Worm (Caenorhabditis elegans) whole organism, L2 larva: ENCODE results near the gene atz-1.

Experiments used
- C34F6.9 ChIP-seq: fragments of 150-350 bp; optimal IDR thresholded peaks from 2 replicates; lab custom pipeline; 2014; ENCODE audit warnings: missing biosample characterization, missing genetic modification characterization
- F13H6.1 ChIP-seq: sonication (generic microtip); optimal IDR thresholded peaks from 2 replicates; lab custom pipeline; 2016; ENCODE audit warnings: missing genetic modification characterization, missing compliant biosample characterization
- Y55F3AM.14 ChIP-seq: fragments of 200-800 bp; sonication (Bioruptor generic); optimal IDR thresholded peaks from 2 replicates; lab custom pipeline; 2018; ENCODE audit warnings: mild to moderate bottlenecking, missing genetic modification characterization, missing compliant biosample characterization
- ZK546.5 ChIP-seq: sonication (generic microtip); optimal IDR thresholded peaks from 2 replicates; lab custom pipeline; 2017; ENCODE audit warnings: missing biosample characterization, missing genetic modification characterization
- alr-1 ChIP-seq: fragments of 150-350 bp; optimal IDR thresholded peaks from 2 replicates; lab custom pipeline; 2014; ENCODE audit warnings: missing biosample characterization, missing genetic modification characterization
- aly-2 ChIP-seq: fragments of 150-350 bp; optimal IDR thresholded peaks from 2 replicates; lab custom pipeline; 2014; ENCODE audit warnings: missing biosample characterization, missing genetic modification characterization
- ama-1 ChIP-seq: fragments of 150-350 bp; optimal IDR thresholded peaks from 2 replicates; lab custom pipeline; 2018; ENCODE audit warnings: inconsistent platforms
- crh-2 ChIP-seq: sonication (generic microtip); optimal IDR thresholded peaks from 2 replicates; lab custom pipeline; 2017; ENCODE audit warnings: missing biosample characterization, missing genetic modification characterization
- dmd-4 ChIP-seq: sonication (generic microtip); optimal IDR thresholded peaks from 2 replicates; lab custom pipeline; 2017; ENCODE audit warnings: missing biosample characterization, missing genetic modification characterization
- elt-1 ChIP-seq: fragments of 150-350 bp; optimal IDR thresholded peaks from 2 replicates; lab custom pipeline; 2014; ENCODE audit warnings: missing biosample characterization, missing genetic modification characterization
- elt-3 ChIP-seq: sonication (generic microtip); optimal IDR thresholded peaks from 2 replicates; lab custom pipeline; 2017; ENCODE audit warnings: missing biosample characterization, missing genetic modification characterization
- fos-1 ChIP-seq: fragments of 150-350 bp; optimal IDR thresholded peaks from 2 replicates; lab custom pipeline; 2014; ENCODE audit warnings: missing biosample characterization, missing genetic modification characterization
- lin-11 ChIP-seq: fragments of 150-350 bp; sonication (generic microtip); optimal IDR thresholded peaks from 2 replicates; lab custom pipeline; 2014; ENCODE audit warnings: missing biosample characterization, missing genetic modification characterization, inconsistent platforms, mixed read lengths
- lin-13 ChIP-seq: fragments of 150-350 bp; optimal IDR thresholded peaks from 2 replicates; lab custom pipeline; 2014; ENCODE audit warnings: missing biosample characterization, missing genetic modification reagents, missing genetic modification characterization
- lin-39 ChIP-seq: fragments of 150-350 bp; optimal IDR thresholded peaks from 2 replicates; lab custom pipeline; 2014; ENCODE audit warnings: missing biosample characterization, missing genetic modification reagents, missing genetic modification characterization
- lsy-2 ChIP-seq, 2 experiments: fragments of 150-350 bp in 1 of 2; sonication (generic microtip) in 1 of 2; optimal IDR thresholded peaks; 2 replicates each; lab custom pipeline; 2014 to 2017; ENCODE audit warnings: missing biosample characterization in 2 of 2, missing genetic modification characterization in 2 of 2
- mab-5 ChIP-seq: fragments of 150-350 bp; optimal IDR thresholded peaks from 2 replicates; lab custom pipeline; 2014; ENCODE audit warnings: missing biosample characterization, missing genetic modification characterization
- mbf-1 ChIP-seq: sonication (generic microtip); optimal IDR thresholded peaks from 2 replicates; lab custom pipeline; 2017; ENCODE audit warnings: missing biosample characterization, missing genetic modification characterization
- mdl-1 ChIP-seq, 2 experiments: fragments of 150-350 bp in 1 of 2; sonication (generic microtip) in 1 of 2; optimal IDR thresholded peaks; 2 replicates each; lab custom pipeline; 2017; ENCODE audit warnings: missing biosample characterization in 2 of 2, missing genetic modification characterization in 2 of 2
- nhr-10 ChIP-seq: sonication (generic microtip); optimal IDR thresholded peaks from 2 replicates; lab custom pipeline; 2017; ENCODE audit warnings: missing biosample characterization, missing genetic modification characterization
- nhr-11 ChIP-seq: fragments of 150-350 bp; optimal IDR thresholded peaks from 2 replicates; lab custom pipeline; 2014; ENCODE audit warnings: missing biosample characterization, missing genetic modification characterization
- nhr-21 ChIP-seq: fragments of 150-350 bp; optimal IDR thresholded peaks from 2 replicates; lab custom pipeline; 2014; ENCODE audit warnings: missing biosample characterization, missing genetic modification characterization
- nhr-237 ChIP-seq: fragments of 150-350 bp; optimal IDR thresholded peaks from 2 replicates; lab custom pipeline; 2014; ENCODE audit warnings: missing biosample characterization, missing genetic modification characterization
- nhr-25 ChIP-seq: fragments of 150-350 bp; sonication (generic microtip); optimal IDR thresholded peaks from 3 replicates; lab custom pipeline; 2014; ENCODE audit warnings: missing biosample characterization, missing genetic modification characterization
- nhr-6 ChIP-seq: fragments of 150-350 bp; optimal IDR thresholded peaks from 2 replicates; lab custom pipeline; 2014; ENCODE audit warnings: missing biosample characterization, missing genetic modification characterization
- nhr-77 ChIP-seq: fragments of 150-350 bp; optimal IDR thresholded peaks from 2 replicates; lab custom pipeline; 2014; ENCODE audit warnings: missing biosample characterization, missing genetic modification characterization
- peb-1 ChIP-seq: fragments of 150-350 bp; optimal IDR thresholded peaks from 2 replicates; lab custom pipeline; 2014; ENCODE audit warnings: missing biosample characterization, missing genetic modification characterization
- sem-4 ChIP-seq: fragments of 150-350 bp; optimal IDR thresholded peaks from 2 replicates; lab custom pipeline; 2014; ENCODE audit warnings: missing biosample characterization, missing genetic modification reagents, missing genetic modification characterization
- skn-1 ChIP-seq: sonication (generic microtip); optimal IDR thresholded peaks from 2 replicates; lab custom pipeline; 2017; ENCODE audit warnings: missing biosample characterization, missing genetic modification characterization
- sma-9 ChIP-seq, 2 experiments: fragments of 150-350 bp in 1 of 2; sonication (generic microtip) in 1 of 2; optimal IDR thresholded peaks; 2 replicates each; lab custom pipeline; 2014 to 2016; ENCODE audit warnings: missing genetic modification characterization in 2 of 2, mild to moderate bottlenecking in 1 of 2, missing biosample characterization in 1 of 2, missing compliant biosample characterization in 1 of 2, missing genetic modification reagents in 1 of 2, moderate library complexity in 1 of 2
- snpc-4 ChIP-seq: fragments of 150-350 bp; optimal IDR thresholded peaks from 2 replicates; lab custom pipeline; 2014; ENCODE audit warnings: missing biosample characterization, missing genetic modification characterization
- unc-39 ChIP-seq: fragments of 150-350 bp; optimal IDR thresholded peaks from 2 replicates; lab custom pipeline; 2014; ENCODE audit warnings: missing biosample characterization, missing genetic modification characterization
- unc-62 ChIP-seq: fragments of 150-350 bp; optimal IDR thresholded peaks from 2 replicates; lab custom pipeline; 2014; ENCODE audit warnings: missing biosample characterization, missing genetic modification reagents, missing genetic modification characterization
- ztf-1 ChIP-seq: fragments of 200-800 bp; sonication (Bioruptor generic); conservative IDR thresholded peaks from 2 replicates; pipeline ENCODE4 v1.3.6; 2022; ENCODE audit warnings: missing genetic modification characterization, missing compliant biosample characterization
- ztf-11 ChIP-seq: sonication (generic microtip); optimal IDR thresholded peaks from 2 replicates; lab custom pipeline; 2017; ENCODE audit warnings: missing biosample characterization, missing genetic modification characterization

The atz-1 gene

ce11 chrIV:12376021-12376420, at the start of gene atz-1:
atz-1 (minus strand) TSS chrIV:12376121.
- TF ChIP-seq aly-2 (tag; lab: Kevin White, UChicago) (no peak), lin-13 (GFP tag; lab: Kevin White, UChicago) (no peak), ztf-1 (GFP tag; lab: Robert Waterston, UW) (no peak), mab-5 (tag; lab: Kevin White, UChicago) (no peak), nhr-11 (no peak), lin-11 (tag; lab: Kevin White, UChicago) (no peak), nhr-6 (tag; lab: Kevin White, UChicago) (no peak), sma-9 (GFP tag; optimal IDR thresholded peaks at IDR 0.05; lab: Kevin White, UChicago) (no peak), sma-9 (tag; optimal IDR thresholded peaks at IDR 0.05; lab: Kevin White, UChicago) (no peak), nhr-21 (tag; lab: Kevin White, UChicago) (no peak), ztf-11 (tag; lab: Kevin White, UChicago) (no peak), dmd-4 (tag; lab: Kevin White, UChicago) (no peak), alr-1 (tag; lab: Kevin White, UChicago) (no peak)

ce11 chrIV:12425595-12425994, 49.7 kb upstream of the atz-1 start:
- peak; percentile 26 for TF ChIP-seq mab-5 (tag; lab: Kevin White, UChicago)
- peak; percentile 9 for TF ChIP-seq C34F6.9 (tag; lab: Kevin White, UChicago)
- TF ChIP-seq mdl-1 (tag; optimal IDR thresholded peaks at IDR 0.05; lab: Kevin White, UChicago): peak in 1 of 2 experiments; percentile 59
- peak; percentile 44 for TF ChIP-seq unc-62 (GFP tag; lab: Kevin White, UChicago)
- TF ChIP-seq lsy-2 (tag; optimal IDR thresholded peaks at IDR 0.05; lab: Kevin White, UChicago): peak in 1 of 2 experiments; percentile 5
- TF ChIP-seq sem-4 (tag; lab: Kevin White, UChicago): no peak
- no peak for TF ChIP-seq alr-1 (tag; lab: Kevin White, UChicago)
- TF ChIP-seq nhr-77: no peak
- TF ChIP-seq ama-1 (lab: Kevin White, UChicago): no peak
- no peak for TF ChIP-seq elt-1 (tag; lab: Kevin White, UChicago)
- TF ChIP-seq peb-1: no peak
- TF ChIP-seq, all 48 proteins: peak for 5

ce11 chrIV:12420455-12420854, 44.5 kb upstream of the atz-1 start, which contains the start of gene ugt-65:
ugt-65 (plus strand) TSS chrIV:12420683.
- no peak for TF ChIP-seq elt-1 (tag; lab: Kevin White, UChicago)
- TF ChIP-seq nhr-21 (tag; lab: Kevin White, UChicago): no peak
- TF ChIP-seq crh-2: peak; percentile 15
- TF ChIP-seq nhr-237 (tag; lab: Kevin White, UChicago): no peak
- peak; percentile 86 for TF ChIP-seq sma-9 (GFP tag; optimal IDR thresholded peaks at IDR 0.05; lab: Kevin White, UChicago)
- no peak for TF ChIP-seq sma-9 (tag; optimal IDR thresholded peaks at IDR 0.05; lab: Kevin White, UChicago)
- TF ChIP-seq lin-39 (tag; lab: Kevin White, UChicago): no peak
- no peak for TF ChIP-seq Y55F3AM.14 (GFP tag; lab: Kevin White, UChicago)
- TF ChIP-seq alr-1 (tag; lab: Kevin White, UChicago): no peak
- TF ChIP-seq elt-3 (tag; lab: Kevin White, UChicago): no peak
- peak; percentile 71 for TF ChIP-seq fos-1 (tag; lab: Kevin White, UChicago)
- no peak for TF ChIP-seq mbf-1 (tag; lab: Kevin White, UChicago)
- TF ChIP-seq mab-5 (tag; lab: Kevin White, UChicago): no peak
- peak; percentile 6 for TF ChIP-seq F13H6.1
- no peak for TF ChIP-seq unc-39 (tag; lab: Kevin White, UChicago)
- no peak for TF ChIP-seq ZK546.5 (tag; lab: Kevin White, UChicago)
- no peak for TF ChIP-seq skn-1 (tag; lab: Kevin White, UChicago)
- no peak for TF ChIP-seq nhr-6 (tag; lab: Kevin White, UChicago)
- no peak for TF ChIP-seq snpc-4 (tag; lab: Kevin White, UChicago)
- no peak for TF ChIP-seq nhr-77
- no peak for TF ChIP-seq lin-13 (GFP tag; lab: Kevin White, UChicago)
- no peak for TF ChIP-seq mdl-1 (tag; optimal IDR thresholded peaks at IDR 0.05; lab: Kevin White, UChicago)
- TF ChIP-seq nhr-25: no peak
- TF ChIP-seq, all 48 proteins: peak for 4

- TF ChIP-seq nhr-10 (tag; lab: Kevin White, UChicago) (no peak), sma-9 (GFP tag; optimal IDR thresholded peaks at IDR 0.05; lab: Kevin White, UChicago) (peak; percentile 28), sma-9 (tag; optimal IDR thresholded peaks at IDR 0.05; lab: Kevin White, UChicago) (no peak)
These were observed 43.4 kb upstream of the atz-1 start for ce11 chrIV:12419291-12419690.
